Worm (Caenorhabditis elegans): ENCODE results near the gene prx-10.
A peak's percentile ranks its signal among the peaks of the same experiment; 100 is the strongest.

The prx-10 gene

ce11 chrIII:5202641-5203040 is 33.6 kb upstream of the prx-10 start:
- TF ChIP-seq sem-4 (tag; optimal IDR thresholded peaks at IDR 0.05) (no peak), lsy-2 (tag; optimal IDR thresholded peaks at IDR 0.05) (peak; percentile 7 to 51), zag-1 (tag; optimal IDR thresholded peaks at IDR 0.05) (no peak), lin-13 (GFP tag; optimal IDR thresholded peaks at IDR 0.05) (peak; percentile 55), nhr-21 (tag; optimal IDR thresholded peaks at IDR 0.05) (peak; percentile 55), sma-9 (GFP tag; optimal IDR thresholded peaks at IDR 0.05) (peak; percentile 80), sma-9 (tag; optimal IDR thresholded peaks at IDR 0.05) (no peak), C34F6.9 (tag; optimal IDR thresholded peaks at IDR 0.05) (peak; percentile 74), ztf-4 (tag; optimal IDR thresholded peaks at IDR 0.05) (peak; percentile 51), gmeb-1 (tag; optimal IDR thresholded peaks at IDR 0.05) (peak; percentile 54), fos-1 (tag; optimal IDR thresholded peaks at IDR 0.05) (peak; percentile 85), nhr-129 (tag; optimal IDR thresholded peaks at IDR 0.05) (peak; percentile 80), unc-55 (GFP tag; optimal IDR thresholded peaks at IDR 0.05) (peak; percentile 45), mbf-1 (tag; optimal IDR thresholded peaks at IDR 0.05) (no peak), Y55F3AM.14 (GFP tag; optimal IDR thresholded peaks at IDR 0.05) (no peak), nhr-25 (tag; optimal IDR thresholded peaks at IDR 0.05) (peak; percentile 92), crh-2 (tag; optimal IDR thresholded peaks at IDR 0.05) (peak; percentile 86), lin-11 (tag; optimal IDR thresholded peaks at IDR 0.05) (no peak), egl-27 (tag; optimal IDR thresholded peaks at IDR 0.05) (peak; percentile 51), blmp-1 (tag; optimal IDR thresholded peaks at IDR 0.05; ENCODE audit: insufficient read depth) (peak; percentile 70), nhr-6 (tag; optimal IDR thresholded peaks at IDR 0.05) (peak; percentile 71), F13H6.1 (tag; optimal IDR thresholded peaks at IDR 0.05) (peak; percentile 54), sma-3 (GFP tag; optimal IDR thresholded peaks at IDR 0.05) (peak; percentile 63)

- TF ChIP-seq ceh-82 (tag; optimal IDR thresholded peaks at IDR 0.05) (no peak), elt-3 (tag; optimal IDR thresholded peaks at IDR 0.05) (no peak), mab-5 (tag; optimal IDR thresholded peaks at IDR 0.05) (no peak), lsy-2 (tag; optimal IDR thresholded peaks at IDR 0.05) (no peak), elt-1 (tag; optimal IDR thresholded peaks at IDR 0.05) (no peak)
Observed at ce11 chrIII:5203310-5203709, 32.9 kb upstream of the prx-10 start.

ce11 chrIII:5206861-5207414 is 29.3 kb upstream of the prx-10 start, which contains the start of gene morc-1:
Gene morc-1 (minus strand): TSS chrIII:5206911.
- TF ChIP-seq unc-39 (tag; optimal IDR thresholded peaks at IDR 0.05) (no peak), gmeb-1 (tag; optimal IDR thresholded peaks at IDR 0.05) (no peak), blmp-1 (tag; optimal IDR thresholded peaks at IDR 0.05; ENCODE audit: insufficient read depth) (no peak), aly-2 (tag; optimal IDR thresholded peaks at IDR 0.05) (no peak), lin-39 (tag; optimal IDR thresholded peaks at IDR 0.05) (no peak), lin-11 (tag; optimal IDR thresholded peaks at IDR 0.05) (no peak), ztf-1 (GFP tag; conservative IDR thresholded peaks at IDR 0.05) (no peak), lin-13 (GFP tag; optimal IDR thresholded peaks at IDR 0.05) (no peak), F13H6.1 (tag; optimal IDR thresholded peaks at IDR 0.05) (no peak), lsy-2 (tag; optimal IDR thresholded peaks at IDR 0.05) (no peak), fos-1 (tag; optimal IDR thresholded peaks at IDR 0.05) (no peak), ceh-82 (tag; optimal IDR thresholded peaks at IDR 0.05) (no peak), nhr-10 (tag; optimal IDR thresholded peaks at IDR 0.05) (no peak), peb-1 (tag; optimal IDR thresholded peaks at IDR 0.05) (no peak), nhr-77 (tag; optimal IDR thresholded peaks at IDR 0.05) (no peak), nhr-11 (tag; optimal IDR thresholded peaks at IDR 0.05) (no peak)

ce11 chrIII:5208992-5209391 is 27.2 kb upstream of the prx-10 start, which contains the start of gene syx-16:
Gene syx-16 (minus strand): TSS chrIII:5209109.
- no peak for TF ChIP-seq mab-5 (tag; optimal IDR thresholded peaks at IDR 0.05)
- peak in 1 of 2 experiments; percentile 8 for TF ChIP-seq lsy-2 (tag; optimal IDR thresholded peaks at IDR 0.05)

ce11 chrIII:5210269-5210668 is 25.9 kb upstream of the prx-10 start:
- TF ChIP-seq nhr-129 (tag; optimal IDR thresholded peaks at IDR 0.05) (no peak), peb-1 (tag; optimal IDR thresholded peaks at IDR 0.05) (no peak), alr-1 (tag; optimal IDR thresholded peaks at IDR 0.05) (no peak), ztf-4 (tag; optimal IDR thresholded peaks at IDR 0.05) (no peak), ztf-11 (tag; optimal IDR thresholded peaks at IDR 0.05) (no peak), ZK546.5 (tag; optimal IDR thresholded peaks at IDR 0.05) (no peak), fos-1 (tag; optimal IDR thresholded peaks at IDR 0.05) (no peak), zag-1 (tag; optimal IDR thresholded peaks at IDR 0.05) (no peak), nhr-21 (tag; optimal IDR thresholded peaks at IDR 0.05) (no peak), skn-1 (tag; optimal IDR thresholded peaks at IDR 0.05) (no peak), nhr-23 (tag; optimal IDR thresholded peaks at IDR 0.05) (no peak), nhr-237 (tag; optimal IDR thresholded peaks at IDR 0.05) (no peak), sem-4 (tag; optimal IDR thresholded peaks at IDR 0.05) (no peak), Y55F3AM.14 (GFP tag; optimal IDR thresholded peaks at IDR 0.05) (no peak), nhr-10 (tag; optimal IDR thresholded peaks at IDR 0.05) (no peak), mbf-1 (tag; optimal IDR thresholded peaks at IDR 0.05) (no peak), ceh-16 (tag; optimal IDR thresholded peaks at IDR 0.05) (no peak)
